Worm (Caenorhabditis elegans): ENCODE measurements around the gene F41G3.6.

Gene F41G3.6

DNA sequence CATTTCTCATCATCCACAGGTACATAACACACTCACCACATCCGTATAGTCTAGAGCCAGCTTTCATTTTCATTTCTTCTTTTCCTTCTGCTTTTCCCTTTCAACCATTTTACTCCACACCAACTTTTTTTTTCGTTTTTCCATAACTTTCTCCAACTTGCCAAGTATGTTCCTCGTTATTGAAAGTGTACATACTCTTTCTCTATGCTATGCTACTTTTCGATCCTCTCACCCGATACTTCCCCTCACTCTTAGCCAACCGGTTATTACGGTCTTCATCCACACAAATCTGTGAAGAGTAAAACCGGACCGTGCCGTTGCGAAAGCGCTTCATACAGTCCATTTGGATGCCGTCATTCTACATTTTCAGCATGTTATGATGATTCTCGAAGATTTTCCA is 49.2 kb downstream of the F41G3.6 start, which contains the start of gene T13C2.2:
Gene T13C2.2 (plus strand): TSS at position 301 of the 400 bp plus-strand sequence.
- no peak for TF ChIP-seq madf-2 (tag; optimal IDR thresholded peaks at IDR 0.05)
- TF ChIP-seq unc-42 (tag; optimal IDR thresholded peaks at IDR 0.05) = no peak
- no peak for TF ChIP-seq C38D4.7 (GFP tag; optimal IDR thresholded peaks at IDR 0.05)
- no peak for TF ChIP-seq pax-1 (tag; optimal IDR thresholded peaks at IDR 0.05)
- TF ChIP-seq ceh-22 (tag; optimal IDR thresholded peaks at IDR 0.05) = no peak
- no peak for TF ChIP-seq sox-4 (tag; optimal IDR thresholded peaks at IDR 0.05)
- no peak for TF ChIP-seq elt-2 (tag; optimal IDR thresholded peaks at IDR 0.05)
- no peak for TF ChIP-seq ceh-45 (GFP tag; IDR thresholded peaks at IDR 0.05)
- TF ChIP-seq ceh-34 (tag; optimal IDR thresholded peaks at IDR 0.05) = no peak
- TF ChIP-seq ceh-6 (GFP tag; optimal IDR thresholded peaks at IDR 0.05) = no peak
- no peak for TF ChIP-seq pha-2 (tag; optimal IDR thresholded peaks at IDR 0.05)
- no peak for TF ChIP-seq hlh-6 (tag; optimal IDR thresholded peaks at IDR 0.05)
- no peak for TF ChIP-seq nhr-232 (tag; optimal IDR thresholded peaks at IDR 0.05)
- TF ChIP-seq ceh-31 (tag; optimal IDR thresholded peaks at IDR 0.05) = no peak
- no peak for TF ChIP-seq nhr-11 (tag; optimal IDR thresholded peaks at IDR 0.05)
- TF ChIP-seq K09A11.1 (tag; optimal IDR thresholded peaks at IDR 0.05; ENCODE audit: insufficient read depth) = no peak
- TF ChIP-seq lim-6 (tag; optimal IDR thresholded peaks at IDR 0.05) = no peak
- no peak for TF ChIP-seq unc-86 (tag; optimal IDR thresholded peaks at IDR 0.05)
- TF ChIP-seq C08G9.2 (tag; optimal IDR thresholded peaks at IDR 0.05) = no peak
